Worm (Caenorhabditis elegans) whole organism, young adult: ENCODE measurements around the gene C06E2.9.
A peak's percentile ranks its signal among the peaks of the same experiment; 100 is the strongest.

ENCODE experiments used
- F57A8.1 ChIP-seq: fragments of 200-800 bp; sonication (Bioruptor generic); optimal IDR thresholded peaks from 2 replicates; lab custom pipeline; 2018; ENCODE audit warnings: mild to moderate bottlenecking, missing genetic modification characterization, moderate library complexity, missing compliant biosample characterization
- T07F8.4 ChIP-seq: sonication (generic microtip); optimal IDR thresholded peaks from 2 replicates; lab custom pipeline; 2016; ENCODE audit warnings: mild to moderate bottlenecking, missing genetic modification characterization, moderate library complexity, missing compliant biosample characterization
- Y53G8AR.9 ChIP-seq: fragments of 200-800 bp; sonication (Bioruptor generic); conservative IDR thresholded peaks from 2 replicates; pipeline ENCODE4 v1.3.6; 2022; ENCODE audit warnings: missing genetic modification reagents, missing genetic modification characterization, missing compliant biosample characterization
- akir-1 ChIP-seq: fragments of 200-800 bp; sonication (Bioruptor generic); optimal IDR thresholded peaks from 2 replicates; lab custom pipeline; 2018; ENCODE audit warnings: mild to moderate bottlenecking, missing genetic modification characterization, moderate library complexity, missing compliant biosample characterization
- ama-1 ChIP-seq, 3 experiments: fragments of 150-350 bp in 1 of 3; sonication (generic microtip) in 2 of 3; optimal IDR thresholded peaks; 2 replicates each; lab custom pipeline; 2014 to 2018; ENCODE audit warnings: missing biosample characterization in 2 of 3, missing genetic modification characterization in 2 of 3, missing genetic modification reagents in 2 of 3
- chd-7 ChIP-seq: sonication (generic microtip); optimal IDR thresholded peaks from 2 replicates; lab custom pipeline; 2016; ENCODE audit warnings: mild to moderate bottlenecking, missing genetic modification characterization, moderate library complexity, missing compliant biosample characterization
- dox-1 ChIP-seq: fragments of 200-800 bp; sonication (Bioruptor generic); IDR thresholded peaks from 2 replicates; pipeline ENCODE4 v1.3.6; 2022; ENCODE audit warnings: missing genetic modification reagents, missing genetic modification characterization, missing compliant biosample characterization
- efl-1 ChIP-seq: fragments of 150-350 bp; optimal IDR thresholded peaks from 2 replicates; lab custom pipeline; 2014; ENCODE audit warnings: missing biosample characterization, missing genetic modification reagents, missing genetic modification characterization
- hmg-20 ChIP-seq: fragments of 200-800 bp; sonication (Bioruptor generic); IDR thresholded peaks from 2 replicates; pipeline ENCODE4 v1.3.6; 2022; ENCODE audit warnings: missing genetic modification reagents, missing genetic modification characterization, missing compliant biosample characterization
- nfya-1 ChIP-seq: sonication (generic microtip); optimal IDR thresholded peaks from 2 replicates; lab custom pipeline; 2017; ENCODE audit warnings: antibody characterized with exemption, missing compliant biosample characterization, missing genetic modification characterization, borderline replicate concordance; ENCODE audit not compliant: insufficient read depth
- nhr-179 ChIP-seq: sonication (generic microtip); optimal IDR thresholded peaks from 2 replicates; lab custom pipeline; 2016; ENCODE audit warnings: mild to moderate bottlenecking, missing genetic modification characterization, missing compliant biosample characterization
- nhr-80 ChIP-seq: sonication (generic microtip); optimal IDR thresholded peaks from 2 replicates; lab custom pipeline; 2016; ENCODE audit warnings: missing genetic modification characterization, missing compliant biosample characterization
- snpc-1.1 ChIP-seq: sonication (generic microtip); optimal IDR thresholded peaks from 2 replicates; lab custom pipeline; 2017; ENCODE audit warnings: missing genetic modification characterization, mild to moderate bottlenecking, missing compliant biosample characterization, antibody characterized with exemption, moderate library complexity, missing genotype, missing genetic modification reagents; ENCODE audit not compliant: insufficient read depth
- unc-62 ChIP-seq: fragments of 150-350 bp; optimal IDR thresholded peaks from 2 replicates; lab custom pipeline; 2014; ENCODE audit warnings: missing biosample characterization, missing genetic modification reagents, missing genetic modification characterization

DNA sequence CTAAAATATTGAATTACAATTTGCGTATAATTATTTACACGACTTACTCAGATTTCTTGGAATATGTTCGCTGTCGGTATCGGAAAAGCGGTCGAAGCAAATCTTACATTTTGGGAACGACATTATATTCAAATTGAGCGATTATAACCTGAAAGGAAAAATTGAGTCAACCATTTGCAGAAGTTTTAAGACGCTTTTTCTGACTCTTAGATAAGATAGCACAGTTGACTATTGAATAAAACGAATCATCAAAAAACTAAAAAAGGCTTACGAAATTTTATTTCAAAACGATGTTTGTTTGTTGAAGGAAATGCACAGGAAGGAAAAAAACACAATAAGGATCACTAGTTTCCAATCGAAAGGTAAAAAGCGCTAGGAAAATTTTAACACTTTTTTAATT, 32.7 kb upstream of the C06E2.9 start, which contains the start of gene rcs-1:
- TF ChIP-seq nhr-80 = peak; percentile 0
- no peak for TF ChIP-seq F57A8.1 (GFP tag; lab: Kevin White, UChicago)
- no peak for TF ChIP-seq snpc-1.1
- TF ChIP-seq nhr-179 (tag; lab: Kevin White, UChicago) = no peak
- TF ChIP-seq nfya-1 (tag; lab: Kevin White, UChicago) = no peak
- TF ChIP-seq Y53G8AR.9 = no peak
- TF ChIP-seq efl-1 (GFP tag; lab: Kevin White, UChicago) = no peak
- no peak for TF ChIP-seq dox-1 (GFP tag; lab: Robert Waterston, UW)
- TF ChIP-seq akir-1 (GFP tag; lab: Kevin White, UChicago) = no peak
- no peak for TF ChIP-seq hmg-20 (GFP tag; lab: Robert Waterston, UW)
- no peak for TF ChIP-seq chd-7 (tag; lab: Kevin White, UChicago)
- no peak for TF ChIP-seq ama-1 (optimal IDR thresholded peaks at IDR 0.05; lab: Kevin White, UChicago)
- no peak for TF ChIP-seq ama-1 (GFP tag; optimal IDR thresholded peaks at IDR 0.05; lab: Kevin White, UChicago)
- no peak for TF ChIP-seq T07F8.4
- no peak for TF ChIP-seq unc-62 (GFP tag; lab: Kevin White, UChicago)
